Worm (Caenorhabditis elegans): ENCODE results near the gene lipl-8.

The lipl-8 gene

DNA sequence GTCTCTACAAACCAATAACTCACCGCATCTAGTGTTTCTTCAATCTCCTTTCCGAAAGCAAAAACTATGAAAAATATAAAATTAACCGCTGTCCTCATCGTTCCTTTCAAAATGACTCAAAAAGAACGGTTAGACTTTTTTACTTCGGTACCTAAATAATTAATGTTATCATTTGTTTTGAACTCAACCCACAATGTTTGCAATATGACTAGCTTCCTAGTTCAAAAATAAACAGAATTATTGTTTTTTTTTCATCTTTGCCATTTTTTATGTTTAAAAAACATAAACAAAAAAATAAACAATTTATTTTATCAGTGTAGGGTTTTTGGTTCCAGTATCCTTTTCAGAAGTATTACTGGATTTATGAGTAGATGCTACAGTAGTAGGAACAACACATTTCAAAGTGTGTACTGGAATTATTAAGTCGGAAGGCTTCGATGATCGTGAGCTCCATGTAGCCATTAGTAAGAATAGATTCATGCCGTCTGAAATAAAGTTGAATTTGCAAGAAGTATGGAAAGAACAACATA, at the start of gene lipl-8, which contains the start of gene Y50E8A.22:
TSS of gene lipl-8 (minus strand) at position 101 of the 530 bp plus-strand sequence.
TSS of gene Y50E8A.22 (minus strand) at position 480 of the 530 bp plus-strand sequence.
- TF ChIP-seq saeg-2 (GFP tag; IDR thresholded peaks at IDR 0.05) = no peak
- no peak for TF ChIP-seq unc-39 (tag; optimal IDR thresholded peaks at IDR 0.05)
- TF ChIP-seq daf-12 (tag; optimal IDR thresholded peaks at IDR 0.05) = no peak
- no peak for TF ChIP-seq dmd-9 (GFP tag; IDR thresholded peaks at IDR 0.05)
- TF ChIP-seq T26A8.4 (GFP tag; IDR thresholded peaks at IDR 0.05) = no peak
- no peak for TF ChIP-seq dmd-8 (GFP tag; IDR thresholded peaks at IDR 0.05)
- TF ChIP-seq set-16 (GFP tag; IDR thresholded peaks at IDR 0.05) = no peak
- no peak for TF ChIP-seq nhr-237 (tag; optimal IDR thresholded peaks at IDR 0.05)
- no peak for TF ChIP-seq mdt-29 (GFP tag; IDR thresholded peaks at IDR 0.05)
- no peak for TF ChIP-seq fkh-10 (GFP tag; optimal IDR thresholded peaks at IDR 0.05)
- no peak for TF ChIP-seq nhr-76 (tag; optimal IDR thresholded peaks at IDR 0.05)
- no peak for TF ChIP-seq ctbp-1 (GFP tag; IDR thresholded peaks at IDR 0.05)
- no peak for TF ChIP-seq mep-1 (tag; optimal IDR thresholded peaks at IDR 0.05)
- TF ChIP-seq ztf-11 (tag; optimal IDR thresholded peaks at IDR 0.05) = no peak
- no peak for TF ChIP-seq madf-5 (GFP tag; IDR thresholded peaks at IDR 0.05)
- TF ChIP-seq hlh-30 (tag; optimal IDR thresholded peaks at IDR 0.05; ENCODE audit: insufficient read depth) = no peak
- no peak for TF ChIP-seq lin-1 (GFP tag; IDR thresholded peaks at IDR 0.05)
- no peak for TF ChIP-seq nhr-42 (GFP tag; IDR thresholded peaks at IDR 0.05)

DNA sequence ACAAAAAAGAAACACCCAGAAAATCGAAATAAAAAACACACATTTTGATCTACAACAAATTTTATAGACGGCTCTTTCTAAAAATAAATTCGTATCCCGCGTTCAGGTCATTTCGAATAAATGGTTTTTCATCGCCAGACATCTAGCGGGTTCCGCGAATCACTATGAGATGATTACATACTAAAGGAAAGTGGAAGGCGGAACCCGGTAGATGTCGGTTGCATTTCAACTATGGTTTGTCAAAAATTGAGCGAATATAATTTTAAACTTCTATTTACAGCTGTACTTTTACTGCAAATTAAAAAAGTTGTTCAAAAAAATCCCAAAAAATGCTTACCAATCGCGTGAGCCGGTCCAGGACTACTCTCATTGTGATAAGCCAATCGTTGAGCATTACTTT, 49.4 kb upstream of the lipl-8 start:
- TF ChIP-seq madf-9 (GFP tag; conservative IDR thresholded peaks at IDR 0.05) (no peak), mdl-1 (tag; optimal IDR thresholded peaks at IDR 0.05) (no peak), Y75B8A.6 (GFP tag; IDR thresholded peaks at IDR 0.05) (no peak), pha-4 (GFP tag; IDR thresholded peaks at IDR 0.05) (no peak), pha-4 (tag; optimal IDR thresholded peaks at IDR 0.05) (no peak), aly-2 (tag; optimal IDR thresholded peaks at IDR 0.05) (no peak), daf-12 (tag; optimal IDR thresholded peaks at IDR 0.05) (no peak), dpl-1 (GFP tag; optimal IDR thresholded peaks at IDR 0.05) (no peak), zip-2 (tag; optimal IDR thresholded peaks at IDR 0.05) (no peak), T20F7.1 (GFP tag; optimal IDR thresholded peaks at IDR 0.05) (no peak), ceh-28 (tag; optimal IDR thresholded peaks at IDR 0.05) (no peak), unc-130 (GFP tag; optimal IDR thresholded peaks at IDR 0.05) (no peak), daf-16 (GFP tag; optimal IDR thresholded peaks at IDR 0.05) (no peak), daf-16 (tag; optimal IDR thresholded peaks at IDR 0.05) (no peak), ztf-11 (tag; optimal IDR thresholded peaks at IDR 0.05) (no peak), daf-19 (GFP tag; conservative IDR thresholded peaks at IDR 0.05) (no peak), unc-39 (tag; optimal IDR thresholded peaks at IDR 0.05) (no peak), nhr-42 (GFP tag; IDR thresholded peaks at IDR 0.05) (no peak), F37D6.2 (tag; optimal IDR thresholded peaks at IDR 0.05) (no peak), ZK337.2 (GFP tag; IDR thresholded peaks at IDR 0.05) (no peak)

DNA sequence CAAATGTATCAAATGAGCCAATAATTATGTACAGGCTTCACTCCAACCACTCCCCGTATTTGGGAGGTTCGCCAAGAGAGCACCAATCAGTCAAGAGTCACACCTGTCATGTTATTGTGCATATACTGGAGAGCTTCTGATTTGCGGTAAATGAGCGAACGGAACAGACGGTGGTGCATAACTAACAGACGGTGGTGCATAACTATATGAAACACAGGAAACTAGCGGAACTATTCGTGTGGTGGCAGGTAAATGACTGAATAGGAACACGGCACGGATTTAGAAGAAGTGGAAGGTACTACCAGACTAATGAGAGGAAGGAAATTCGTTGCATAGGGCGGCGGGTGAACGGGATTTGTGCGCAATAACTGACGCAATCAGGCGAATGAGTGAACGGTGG, 44.5 kb upstream of the lipl-8 start:
- TF ChIP-seq mdl-1 (tag; optimal IDR thresholded peaks at IDR 0.05) = no peak
- no peak for TF ChIP-seq Y5F2A.4 (GFP tag; optimal IDR thresholded peaks at IDR 0.05)
- TF ChIP-seq tra-1 (GFP tag; IDR thresholded peaks at IDR 0.05) = no peak
- TF ChIP-seq zip-11 (GFP tag; IDR thresholded peaks at IDR 0.05) = no peak
- TF ChIP-seq nhr-76 (tag; optimal IDR thresholded peaks at IDR 0.05) = no peak
- no peak for TF ChIP-seq ceh-32 (tag; optimal IDR thresholded peaks at IDR 0.05; ENCODE audit: poor library complexity)
- no peak for TF ChIP-seq lin-39 (tag; optimal IDR thresholded peaks at IDR 0.05)
- TF ChIP-seq R02D3.7 (tag; optimal IDR thresholded peaks at IDR 0.05) = no peak
- TF ChIP-seq nhr-237 (tag; optimal IDR thresholded peaks at IDR 0.05) = no peak
- TF ChIP-seq Y48G9A.11 (GFP tag; IDR thresholded peaks at IDR 0.05) = no peak
- TF ChIP-seq aly-2 (tag; optimal IDR thresholded peaks at IDR 0.05) = no peak
- no peak for TF ChIP-seq lin-1 (GFP tag; IDR thresholded peaks at IDR 0.05)
- TF ChIP-seq skn-1 (tag; optimal IDR thresholded peaks at IDR 0.05) = no peak
- TF ChIP-seq aha-1 (tag) = no peak

Measured in whole organism, L4 larva.